Fruit fly (Drosophila melanogaster) whole organism, embryonic: ENCODE results near the gene CG6149.

Source experiments
- Adf1 ChIP-seq: fragments of 200-800 bp; sonication (Bioruptor generic); IDR thresholded peaks from 2 replicates; pipeline ENCODE4 v1.3.6; 2022; ENCODE audit warnings: missing biosample characterization, missing genetic modification characterization
- Aef1 ChIP-seq: fragments of 200-800 bp; sonication (Bioruptor generic); IDR thresholded peaks from 3 replicates; pipeline ENCODE4 v1.3.6; 2022; ENCODE audit warnings: missing biosample characterization, missing genetic modification characterization
- Antp ChIP-seq: fragments of 200-800 bp; sonication (Bioruptor generic); optimal IDR thresholded peaks from 3 replicates; lab custom pipeline; 2016; ENCODE audit warnings: missing biosample characterization, missing genetic modification characterization
- B-H1 ChIP-seq: fragments of 200-800 bp; sonication (Bioruptor generic); IDR thresholded peaks from 3 replicates; pipeline ENCODE4 v1.3.6; 2022; ENCODE audit warnings: missing biosample characterization, missing genetic modification characterization
- CG10274 ChIP-seq: fragments of 200-800 bp; sonication (Bioruptor generic); optimal IDR thresholded peaks from 3 replicates; lab custom pipeline; 2017; ENCODE audit warnings: missing biosample characterization, mild to moderate bottlenecking, missing genetic modification characterization
- CG10979 ChIP-seq: fragments of 200-800 bp; sonication (Bioruptor generic); optimal IDR thresholded peaks from 2 replicates; lab custom pipeline; 2018; ENCODE audit warnings: missing biosample characterization, mild to moderate bottlenecking, missing genetic modification characterization, moderate library complexity
- CG11695 ChIP-seq: fragments of 200-800 bp; sonication (Bioruptor generic); IDR thresholded peaks from 3 replicates; pipeline ENCODE4 v1.3.6; 2022; ENCODE audit warnings: missing biosample characterization, missing genetic modification characterization
- CG12104 ChIP-seq: fragments of 200-800 bp; sonication (Bioruptor generic); optimal IDR thresholded peaks from 3 replicates; lab custom pipeline; 2016; ENCODE audit warnings: missing biosample characterization, missing genetic modification characterization
- CG12942 ChIP-seq: fragments of 200-800 bp; sonication (Bioruptor generic); optimal IDR thresholded peaks from 3 replicates; lab custom pipeline; 2016; ENCODE audit warnings: missing biosample characterization, missing genetic modification characterization
- CG13296 ChIP-seq: fragments of 200-800 bp; sonication (Bioruptor generic); optimal IDR thresholded peaks from 3 replicates; lab custom pipeline; 2018; ENCODE audit warnings: missing biosample characterization, mild to moderate bottlenecking, missing genetic modification characterization
- CG14965 ChIP-seq: fragments of 200-800 bp; sonication (Bioruptor generic); optimal IDR thresholded peaks from 2 replicates; lab custom pipeline; 2016; ENCODE audit warnings: missing biosample characterization, missing genetic modification characterization, borderline replicate concordance
- CG15011 ChIP-seq: fragments of 200-800 bp; sonication (Bioruptor generic); optimal IDR thresholded peaks from 3 replicates; lab custom pipeline; 2018; ENCODE audit warnings: missing biosample characterization, mild to moderate bottlenecking, missing genetic modification characterization
- CG17328 ChIP-seq: fragments of 200-800 bp; sonication (Bioruptor generic); IDR thresholded peaks from 2 replicates; pipeline ENCODE4 v1.3.6; 2022; ENCODE audit warnings: missing biosample characterization, missing genetic modification characterization
- CG17385 ChIP-seq: fragments of 200-800 bp; sonication (Bioruptor generic); optimal IDR thresholded peaks from 3 replicates; lab custom pipeline; 2018; ENCODE audit warnings: missing biosample characterization, mild to moderate bottlenecking, missing genetic modification characterization
- CG2199 ChIP-seq: fragments of 200-800 bp; sonication (Bioruptor generic); IDR thresholded peaks from 3 replicates; pipeline ENCODE4 v1.3.6; 2022; ENCODE audit warnings: missing biosample characterization, missing genetic modification characterization
- CG2889 ChIP-seq: fragments of 200-800 bp; sonication (Bioruptor generic); IDR thresholded peaks from 3 replicates; pipeline ENCODE4 v1.3.6; 2022; ENCODE audit warnings: missing biosample characterization, missing genetic modification characterization
- CG30431 ChIP-seq: fragments of 200-800 bp; sonication (Bioruptor generic); optimal IDR thresholded peaks from 2 replicates; lab custom pipeline; 2017; ENCODE audit warnings: missing biosample characterization, missing genetic modification characterization
- CG3407 ChIP-seq: fragments of 200-800 bp; sonication (Bioruptor generic); optimal IDR thresholded peaks from 2 replicates; lab custom pipeline; 2018; ENCODE audit warnings: missing biosample characterization, mild to moderate bottlenecking, missing genetic modification characterization
- CG3838 ChIP-seq: fragments of 200-800 bp; sonication (Bioruptor generic); optimal IDR thresholded peaks from 3 replicates; lab custom pipeline; 2016; ENCODE audit warnings: missing biosample characterization, missing genetic modification characterization
- CG4854 ChIP-seq: fragments of 200-800 bp; sonication (Bioruptor generic); optimal IDR thresholded peaks from 2 replicates; lab custom pipeline; 2016; ENCODE audit warnings: missing biosample characterization, missing genetic modification characterization, inconsistent platforms
- CG5245 ChIP-seq: fragments of 200-800 bp; sonication (Bioruptor generic); optimal IDR thresholded peaks from 3 replicates; lab custom pipeline; 2016; ENCODE audit warnings: missing biosample characterization, missing genetic modification characterization
- CG8924 ChIP-seq: fragments of 200-800 bp; optimal IDR thresholded peaks from 3 replicates; lab custom pipeline; 2019; ENCODE audit warnings: missing biosample characterization, mild to moderate bottlenecking, missing genetic modification characterization, moderate library complexity
- CG9609 ChIP-seq: fragments of 200-800 bp; sonication (Bioruptor generic); optimal IDR thresholded peaks from 3 replicates; lab custom pipeline; 2016; ENCODE audit warnings: missing biosample characterization, missing genetic modification characterization
- CG9797 ChIP-seq: fragments of 200-800 bp; sonication (Bioruptor generic); optimal IDR thresholded peaks from 3 replicates; lab custom pipeline; 2018; ENCODE audit warnings: missing biosample characterization, mild to moderate bottlenecking, missing genetic modification characterization
- Dad ChIP-seq: fragments of 200-800 bp; sonication (Bioruptor generic); optimal IDR thresholded peaks from 3 replicates; lab custom pipeline; 2016; ENCODE audit warnings: missing biosample characterization, missing genetic modification characterization
- Dip3 ChIP-seq: fragments of 200-800 bp; sonication (Bioruptor generic); optimal IDR thresholded peaks from 3 replicates; lab custom pipeline; 2016; ENCODE audit warnings: missing biosample characterization, missing genetic modification characterization
- Doc2 ChIP-seq: fragments of 200-800 bp; sonication (Bioruptor generic); IDR thresholded peaks from 2 replicates; pipeline ENCODE4 v1.3.6; 2022; ENCODE audit warnings: missing biosample characterization, missing genetic modification characterization
- E2f1 ChIP-seq: fragments of 200-800 bp; sonication (Bioruptor generic); IDR thresholded peaks from 2 replicates; pipeline ENCODE4 v1.3.6; 2022; ENCODE audit warnings: missing biosample characterization, missing genetic modification characterization
- E2f2 ChIP-seq: fragments of 200-800 bp; sonication (Bioruptor generic); IDR thresholded peaks from 2 replicates; pipeline ENCODE4 v1.3.6; 2022; ENCODE audit warnings: missing biosample characterization, missing genetic modification characterization
- Eip74EF ChIP-seq, 2 experiments: fragments of 200-800 bp in 1 of 2; fragments of >200 bp in 1 of 2; sonication (Bioruptor generic) in 1 of 2; optimal IDR thresholded peaks; 2 replicates each; lab custom pipeline; 2017 to 2019; ENCODE audit warnings: missing biosample characterization in 2 of 2, missing genetic modification characterization in 2 of 2, mild to moderate bottlenecking in 1 of 2, moderate library complexity in 1 of 2
- Fer2 ChIP-seq: fragments of 200-800 bp; sonication (Bioruptor generic); optimal IDR thresholded peaks from 2 replicates; lab custom pipeline; 2018; ENCODE audit warnings: missing biosample characterization, mild to moderate bottlenecking, missing genetic modification characterization, moderate library complexity
- HmgD ChIP-seq: fragments of 200-800 bp; sonication (Bioruptor generic); optimal IDR thresholded peaks from 3 replicates; lab custom pipeline; 2016; ENCODE audit warnings: missing biosample characterization, missing genetic modification characterization
- Hr51 ChIP-seq, 2 experiments: fragments of 200-800 bp; sonication (Bioruptor generic); optimal IDR thresholded peaks; 2 replicates in 1 of 2; 3 replicates in 1 of 2; lab custom pipeline; 2016 to 2018; ENCODE audit warnings: missing biosample characterization in 2 of 2, missing genetic modification characterization in 2 of 2, mild to moderate bottlenecking in 1 of 2, moderate library complexity in 1 of 2
- Hsf ChIP-seq: fragments of 200-800 bp; sonication (Bioruptor generic); optimal IDR thresholded peaks from 3 replicates; lab custom pipeline; 2016; ENCODE audit warnings: missing biosample characterization, missing genetic modification characterization
- NFAT ChIP-seq: fragments of 200-800 bp; sonication (Bioruptor generic); IDR thresholded peaks from 2 replicates; pipeline ENCODE4 v1.3.6; 2022; ENCODE audit warnings: missing biosample characterization, missing genetic modification characterization
- Sin3A ChIP-seq: fragments of >200 bp; optimal IDR thresholded peaks from 2 replicates; lab custom pipeline; 2018
- ara ChIP-seq: fragments of 200-800 bp; sonication (Bioruptor generic); IDR thresholded peaks from 2 replicates; pipeline ENCODE4 v1.3.6; 2022; ENCODE audit warnings: missing biosample characterization, missing genetic modification characterization
- exex ChIP-seq: fragments of 200-800 bp; sonication (Bioruptor generic); optimal IDR thresholded peaks from 4 replicates; lab custom pipeline; 2018; ENCODE audit warnings: missing biosample characterization, mild to moderate bottlenecking, missing genetic modification characterization, moderate library complexity
- fd96Cb ChIP-seq: fragments of 200-800 bp; sonication (Bioruptor generic); optimal IDR thresholded peaks from 2 replicates; lab custom pipeline; 2018; ENCODE audit warnings: missing biosample characterization, mild to moderate bottlenecking, missing genetic modification characterization, moderate library complexity
- h ChIP-seq: fragments of >200 bp; optimal IDR thresholded peaks from 2 replicates; lab custom pipeline; 2017
- ham ChIP-seq: fragments of 200-800 bp; sonication (Bioruptor generic); IDR thresholded peaks from 2 replicates; pipeline ENCODE4 v1.3.6; 2022; ENCODE audit warnings: missing biosample characterization, missing genetic modification characterization
- ind ChIP-seq: fragments of 200-800 bp; sonication (Bioruptor generic); optimal IDR thresholded peaks from 3 replicates; lab custom pipeline; 2016; ENCODE audit warnings: missing biosample characterization, missing genetic modification characterization
- lbe ChIP-seq: fragments of 200-800 bp; sonication (Bioruptor generic); optimal IDR thresholded peaks from 2 replicates; lab custom pipeline; 2016; ENCODE audit warnings: missing biosample characterization, mild to moderate bottlenecking, missing genetic modification characterization
- oc ChIP-seq: fragments of 200-800 bp; sonication (Bioruptor generic); optimal IDR thresholded peaks from 2 replicates; lab custom pipeline; 2018; ENCODE audit warnings: missing biosample characterization, mild to moderate bottlenecking, missing genetic modification characterization, moderate library complexity
- org-1 ChIP-seq: fragments of 200-800 bp; sonication (Bioruptor generic); optimal IDR thresholded peaks from 2 replicates; lab custom pipeline; 2017; ENCODE audit warnings: missing biosample characterization, missing genetic modification characterization
- prd ChIP-seq, 3 experiments: fragments of >200 bp in 2 of 3; fragments of 200-800 bp in 1 of 3; sonication (Bioruptor generic) in 1 of 3; optimal IDR thresholded peaks in 2 of 3; IDR thresholded peaks in 1 of 3; 2 replicates in 2 of 3; 3 replicates in 1 of 3; pipeline versions ENCODE4 v1.3.6 to Lab custom; 2017 to 2022; ENCODE audit warnings: missing biosample characterization in 1 of 3, missing genetic modification characterization in 1 of 3
- slp2 ChIP-seq: fragments of 200-800 bp; sonication (Bioruptor generic); optimal IDR thresholded peaks from 2 replicates; lab custom pipeline; 2016; ENCODE audit warnings: missing biosample characterization, missing genetic modification characterization
- sug ChIP-seq: fragments of 200-800 bp; optimal IDR thresholded peaks from 2 replicates; lab custom pipeline; 2019; ENCODE audit warnings: missing biosample characterization, mild to moderate bottlenecking, missing genetic modification characterization, moderate library complexity
- tap ChIP-seq: fragments of 200-800 bp; optimal IDR thresholded peaks from 3 replicates; lab custom pipeline; 2019; ENCODE audit warnings: missing biosample characterization, mild to moderate bottlenecking, missing genetic modification characterization, moderate library complexity
- trh ChIP-seq: fragments of 200-800 bp; sonication (Bioruptor generic); optimal IDR thresholded peaks from 2 replicates; lab custom pipeline; 2016; ENCODE audit warnings: missing biosample characterization, missing genetic modification characterization
- vfl ChIP-seq: fragments of 200-800 bp; sonication (Bioruptor generic); optimal IDR thresholded peaks from 2 replicates; lab custom pipeline; 2016; ENCODE audit warnings: missing biosample characterization, missing genetic modification characterization

The CG6149 gene

DNA sequence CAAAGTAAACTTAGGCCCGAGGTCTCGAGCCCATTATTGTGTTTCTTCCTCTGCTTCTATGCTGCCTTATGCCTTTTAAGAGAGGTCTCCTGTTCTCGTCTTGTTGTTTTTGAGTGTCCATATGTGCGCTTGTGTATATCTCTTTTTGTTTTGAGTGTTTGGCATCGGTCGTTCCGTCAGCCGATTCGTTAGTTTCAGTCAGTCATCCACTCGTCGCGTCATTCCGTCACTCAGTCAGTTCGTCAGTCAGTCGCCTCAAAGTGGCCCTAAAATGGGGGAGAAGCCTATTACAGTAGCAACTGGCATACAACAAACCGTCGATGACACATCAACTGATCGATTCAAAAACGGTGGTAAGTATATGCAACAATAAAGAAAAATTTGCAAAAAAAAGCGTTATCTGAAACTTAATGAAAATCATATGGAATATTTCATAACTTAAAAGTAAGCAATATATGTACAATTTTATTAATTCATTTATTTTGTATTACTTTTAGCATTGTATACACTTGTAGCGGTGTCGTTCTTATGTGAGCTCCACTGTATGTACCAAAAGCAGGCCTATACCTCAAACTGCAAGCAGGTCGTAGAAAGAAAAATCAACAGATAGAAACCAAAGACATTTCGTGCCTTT lies 17.1 kb downstream of the CG6149 start (continued):
- TF ChIP-seq Hr51 (GFP tag; optimal IDR thresholded peaks at IDR 0.05; lab: Kevin White, UChicago) = peak; percentile 93 to 94
- peak; percentile 93 for TF ChIP-seq E2f1 (GFP tag; lab: Robert Waterston, UW)
- peak; percentile 90 for TF ChIP-seq CG5245
- TF ChIP-seq org-1 = peak; percentile 88
- peak; percentile 92 for TF ChIP-seq Hsf (GFP tag; lab: Kevin White, UChicago)
- TF ChIP-seq vfl = peak; percentile 40
- peak; percentile 95 for TF ChIP-seq oc (tag; lab: Kevin White, UChicago)
- no peak for TF ChIP-seq lbe (GFP tag; lab: Kevin White, UChicago)
- peak; percentile 76 for TF ChIP-seq CG4854 (GFP tag; lab: Kevin White, UChicago)
- TF ChIP-seq E2f2 (GFP tag; lab: Robert Waterston, UW) = peak; percentile 82
- peak; percentile 90 for TF ChIP-seq CG13296 (GFP tag; lab: Kevin White, UChicago)
- TF ChIP-seq CG14965 (GFP tag; lab: Kevin White, UChicago) = peak; percentile 62
- peak; percentile 97 for TF ChIP-seq fd96Cb (tag; lab: Kevin White, UChicago)
- TF ChIP-seq CG17385 (GFP tag; lab: Kevin White, UChicago) = peak; percentile 88
- peak in 1 of 2 experiments; percentile 93 for TF ChIP-seq Eip74EF (GFP tag; optimal IDR thresholded peaks at IDR 0.05; lab: Kevin White, UChicago)
- peak; percentile 85 for TF ChIP-seq CG3838 (GFP tag; lab: Kevin White, UChicago)
- TF ChIP-seq CG2199 = peak; percentile 84
- peak; percentile 30 for TF ChIP-seq CG9797 (GFP tag; lab: Kevin White, UChicago)
- peak; percentile 94 for TF ChIP-seq CG30431 (GFP tag; lab: Kevin White, UChicago)
- TF ChIP-seq Aef1 (GFP tag; lab: Robert Waterston, UW) = peak; percentile 97
- peak; percentile 95 for TF ChIP-seq Dad (GFP tag; lab: Kevin White, UChicago)
- no peak for TF ChIP-seq h (lab: Kevin White, UChicago)
- TF ChIP-seq CG3407 = peak; percentile 86
- TF ChIP-seq CG11695 = peak; percentile 97
- TF ChIP-seq exex (tag; lab: Kevin White, UChicago) = peak; percentile 28
- peak; percentile 77 for TF ChIP-seq Dip3 (GFP tag; lab: Kevin White, UChicago)
- peak; percentile 98 for TF ChIP-seq CG10979 (tag; lab: Kevin White, UChicago)
- peak; percentile 82 for TF ChIP-seq Antp (GFP tag; lab: Kevin White, UChicago)
- TF ChIP-seq Adf1 (GFP tag; lab: Robert Waterston, UW) = peak; percentile 68
- TF ChIP-seq NFAT (GFP tag; lab: Robert Waterston, UW) = peak; percentile 68
- TF ChIP-seq Fer2 (tag; lab: Kevin White, UChicago) = peak; percentile 79
- TF ChIP-seq CG17328 (GFP tag; lab: Robert Waterston, UW) = peak; percentile 99
- TF ChIP-seq tap (tag; lab: Kevin White, UChicago) = peak; percentile 96
- peak; percentile 82 for TF ChIP-seq trh (GFP tag; lab: Kevin White, UChicago)
- peak; percentile 86 for TF ChIP-seq B-H1 (GFP tag; lab: Robert Waterston, UW)
- peak; percentile 91 for TF ChIP-seq Doc2 (GFP tag; lab: Robert Waterston, UW)
- TF ChIP-seq CG8924 (tag; lab: Kevin White, UChicago) = peak; percentile 97
- TF ChIP-seq CG12942 (GFP tag; lab: Kevin White, UChicago) = peak; percentile 75
- peak; percentile 86 for TF ChIP-seq CG15011 (GFP tag; lab: Kevin White, UChicago)
- peak; percentile 92 for TF ChIP-seq slp2 (GFP tag; lab: Kevin White, UChicago)
- TF ChIP-seq prd (optimal IDR thresholded peaks at IDR 0.05; lab: Kevin White, UChicago) = no peak
- TF ChIP-seq prd (GFP tag; IDR thresholded peaks at IDR 0.05; lab: Robert Waterston, UW) = peak; percentile 97
- TF ChIP-seq ham (GFP tag; lab: Robert Waterston, UW) = 0 out of 2 replicates have a peak, but pooled peaks have one; percentile 44
- no peak for TF ChIP-seq Sin3A (lab: Kevin White, UChicago)
- peak; percentile 95 for TF ChIP-seq ara (GFP tag; lab: Robert Waterston, UW)
- TF ChIP-seq ind (GFP tag; lab: Kevin White, UChicago) = peak; percentile 92
- TF ChIP-seq sug (tag; lab: Kevin White, UChicago) = peak; percentile 80
- TF ChIP-seq CG12104 (GFP tag; lab: Kevin White, UChicago) = peak; percentile 85
- TF ChIP-seq CG10274 (GFP tag; lab: Kevin White, UChicago) = peak; percentile 76
- peak; percentile 94 for TF ChIP-seq CG9609 (GFP tag; lab: Kevin White, UChicago)
- TF ChIP-seq CG2889 (GFP tag; lab: Robert Waterston, UW) = peak; percentile 96
- peak; percentile 34 for TF ChIP-seq HmgD (GFP tag; lab: Kevin White, UChicago)
